Worm (Caenorhabditis elegans) whole organism, L4 larva: ENCODE measurements around the gene T15H9.5.

ENCODE experiments used
- R02D3.7 ChIP-seq: fragments of 150-350 bp; sonication (generic microtip); optimal IDR thresholded peaks from 3 replicates; lab custom pipeline; 2014; ENCODE audit warnings: missing biosample characterization, missing genetic modification characterization
- T20F7.1 ChIP-seq: fragments of 200-800 bp; sonication (Bioruptor generic); optimal IDR thresholded peaks from 2 replicates; lab custom pipeline; 2018; ENCODE audit warnings: mild to moderate bottlenecking, missing genetic modification characterization, missing compliant biosample characterization
- T26A8.4 ChIP-seq: fragments of 200-800 bp; sonication (Bioruptor generic); IDR thresholded peaks from 2 replicates; pipeline ENCODE4 v1.3.6; 2022; ENCODE audit warnings: missing genetic modification characterization, missing compliant biosample characterization
- ZK337.2 ChIP-seq: fragments of 200-800 bp; sonication (Bioruptor generic); IDR thresholded peaks from 2 replicates; pipeline ENCODE4 v1.3.6; 2022; ENCODE audit warnings: missing genetic modification reagents, missing genetic modification characterization, missing compliant biosample characterization
- aha-1 ChIP-seq: fragments of 150-350 bp; peaks from one replicate; lab custom pipeline; 2014; ENCODE audit warnings: missing biosample characterization, missing genetic modification characterization
- ama-1 ChIP-seq: fragments of 150-350 bp; optimal IDR thresholded peaks from 2 replicates; lab custom pipeline; 2014; ENCODE audit warnings: inconsistent platforms, mixed read lengths
- ceh-44 ChIP-seq: fragments of 200-800 bp; sonication (Bioruptor generic); IDR thresholded peaks from 2 replicates; pipeline ENCODE4 v1.3.6; 2022; ENCODE audit warnings: missing genetic modification reagents, missing genetic modification characterization, missing compliant biosample characterization
- ceh-62 ChIP-seq: sonication (generic microtip); optimal IDR thresholded peaks from 2 replicates; lab custom pipeline; 2017; ENCODE audit warnings: missing biosample characterization, missing genetic modification characterization
- ces-1 ChIP-seq: fragments of 150-350 bp; sonication (generic microtip); optimal IDR thresholded peaks from 4 replicates; lab custom pipeline; 2014; ENCODE audit warnings: missing biosample characterization, missing genetic modification reagents, missing genetic modification characterization
- cey-2 ChIP-seq: sonication (generic microtip); optimal IDR thresholded peaks from 3 replicates; lab custom pipeline; 2017; ENCODE audit warnings: missing genetic modification characterization, mild to moderate bottlenecking, missing compliant biosample characterization, antibody characterized with exemption, borderline replicate concordance; ENCODE audit not compliant: insufficient read depth
- ctbp-1 ChIP-seq: fragments of 200-800 bp; sonication (Bioruptor generic); IDR thresholded peaks from 2 replicates; pipeline ENCODE4 v1.3.6; 2022; ENCODE audit warnings: missing genetic modification reagents, missing genetic modification characterization, missing compliant biosample characterization
- daf-16 ChIP-seq, 3 experiments: sonication (generic microtip); optimal IDR thresholded peaks; 2 replicates each; lab custom pipeline; 2016 to 2017; ENCODE audit warnings: missing genetic modification characterization in 3 of 3, missing genetic modification reagents in 3 of 3, mild to moderate bottlenecking in 2 of 3, missing compliant biosample characterization in 2 of 3, missing biosample characterization in 1 of 3, moderate library complexity in 1 of 3
- daf-19 ChIP-seq: fragments of 200-800 bp; sonication (Bioruptor generic); conservative IDR thresholded peaks from 2 replicates; pipeline ENCODE4 v1.3.6; 2022; ENCODE audit warnings: missing genetic modification characterization, missing compliant biosample characterization
- dmd-6 ChIP-seq: fragments of 200-800 bp; sonication (Bioruptor generic); IDR thresholded peaks from 2 replicates; pipeline ENCODE4 v1.3.6; 2022; ENCODE audit warnings: missing genetic modification reagents, missing genetic modification characterization, missing compliant biosample characterization
- dve-1 ChIP-seq: sonication (generic microtip); optimal IDR thresholded peaks from 2 replicates; lab custom pipeline; 2017; ENCODE audit warnings: antibody characterized with exemption, mild to moderate bottlenecking, missing genetic modification characterization, missing compliant biosample characterization; ENCODE audit not compliant: insufficient read depth
- fkh-10 ChIP-seq: fragments of 150-350 bp; optimal IDR thresholded peaks from 2 replicates; lab custom pipeline; 2014; ENCODE audit warnings: missing biosample characterization, missing genetic modification reagents, missing genetic modification characterization
- fos-1 ChIP-seq: fragments of 150-350 bp; optimal IDR thresholded peaks from 2 replicates; lab custom pipeline; 2014; ENCODE audit warnings: missing biosample characterization, missing genetic modification characterization
- hif-1 ChIP-seq, 2 experiments: sonication (generic microtip); optimal IDR thresholded peaks; 2 replicates each; lab custom pipeline; 2016 to 2017; ENCODE audit warnings: missing compliant biosample characterization in 2 of 2, missing genetic modification characterization in 2 of 2, missing genetic modification reagents in 2 of 2, missing genotype in 2 of 2, mild to moderate bottlenecking in 1 of 2
- hlh-11 ChIP-seq: fragments of 200-800 bp; sonication (Bioruptor generic); optimal IDR thresholded peaks from 2 replicates; lab custom pipeline; 2018; ENCODE audit warnings: mild to moderate bottlenecking, missing genetic modification characterization, missing compliant biosample characterization
- hlh-30 ChIP-seq: sonication (generic microtip); optimal IDR thresholded peaks from 2 replicates; lab custom pipeline; 2017; ENCODE audit warnings: antibody characterized with exemption, mild to moderate bottlenecking, missing genetic modification characterization, missing compliant biosample characterization; ENCODE audit not compliant: insufficient read depth
- lin-29 ChIP-seq: fragments of 200-800 bp; sonication (Bioruptor generic); IDR thresholded peaks from 2 replicates; pipeline ENCODE4 v1.3.6; 2022; ENCODE audit warnings: missing genetic modification reagents, missing genetic modification characterization, missing compliant biosample characterization
- lsy-2 ChIP-seq, 2 experiments: fragments of 150-350 bp in 1 of 2; sonication (generic microtip) in 1 of 2; optimal IDR thresholded peaks; 2 replicates each; lab custom pipeline; 2014 to 2017; ENCODE audit warnings: missing biosample characterization in 2 of 2, missing genetic modification characterization in 2 of 2
- madf-9 ChIP-seq: fragments of 200-800 bp; sonication (Bioruptor generic); conservative IDR thresholded peaks from 2 replicates; pipeline ENCODE4 v1.3.6; 2022; ENCODE audit warnings: missing genetic modification reagents, missing genetic modification characterization, missing compliant biosample characterization
- mdl-1 ChIP-seq, 2 experiments: fragments of 150-350 bp in 1 of 2; sonication (generic microtip) in 1 of 2; optimal IDR thresholded peaks; 2 replicates each; lab custom pipeline; 2014 to 2017; ENCODE audit warnings: missing biosample characterization in 2 of 2, missing genetic modification characterization in 2 of 2
- mdt-29 ChIP-seq: fragments of 200-800 bp; sonication (Bioruptor generic); IDR thresholded peaks from 2 replicates; pipeline ENCODE4 v1.3.6; 2022; ENCODE audit warnings: missing genetic modification reagents, missing genetic modification characterization, missing compliant biosample characterization
- mep-1 ChIP-seq: fragments of 150-350 bp; sonication (generic microtip); optimal IDR thresholded peaks from 3 replicates; lab custom pipeline; 2014; ENCODE audit warnings: missing biosample characterization, missing genetic modification characterization
- mxl-2 ChIP-seq: fragments of 200-800 bp; sonication (Bioruptor generic); conservative IDR thresholded peaks from 2 replicates; pipeline ENCODE4 v1.3.6; 2022; ENCODE audit warnings: missing genetic modification reagents, missing genetic modification characterization, missing compliant biosample characterization
- mxl-3 ChIP-seq: fragments of 200-800 bp; sonication (Bioruptor generic); optimal IDR thresholded peaks from 2 replicates; lab custom pipeline; 2018; ENCODE audit warnings: mild to moderate bottlenecking, missing genetic modification characterization, missing compliant biosample characterization
- nhr-11 ChIP-seq: fragments of 150-350 bp; optimal IDR thresholded peaks from 2 replicates; lab custom pipeline; 2014; ENCODE audit warnings: missing biosample characterization, missing genetic modification characterization
- nhr-28 ChIP-seq: fragments of 150-350 bp; optimal IDR thresholded peaks from 2 replicates; lab custom pipeline; 2014; ENCODE audit warnings: missing biosample characterization, missing genetic modification characterization
- nhr-48 ChIP-seq: sonication (generic microtip); optimal IDR thresholded peaks from 2 replicates; lab custom pipeline; 2016; ENCODE audit warnings: mild to moderate bottlenecking, missing genetic modification characterization, missing compliant biosample characterization
- nhr-76 ChIP-seq: fragments of 150-350 bp; optimal IDR thresholded peaks from 2 replicates; lab custom pipeline; 2014; ENCODE audit warnings: missing biosample characterization, missing genetic modification characterization
- set-16 ChIP-seq: fragments of 200-800 bp; sonication (Bioruptor generic); IDR thresholded peaks from 2 replicates; pipeline ENCODE4 v1.3.6; 2022; ENCODE audit warnings: missing genetic modification reagents, missing genetic modification characterization, missing compliant biosample characterization
- snpc-1.2 ChIP-seq: fragments of 200-800 bp; sonication (Bioruptor generic); IDR thresholded peaks from 2 replicates; pipeline ENCODE4 v1.3.6; 2022; ENCODE audit warnings: missing genetic modification reagents, missing genetic modification characterization, missing compliant biosample characterization
- tag-97 ChIP-seq: fragments of 200-800 bp; sonication (Bioruptor generic); IDR thresholded peaks from 2 replicates; pipeline ENCODE4 v1.3.6; 2022; ENCODE audit warnings: missing genetic modification characterization, missing compliant biosample characterization
- unc-39 ChIP-seq: sonication (generic microtip); optimal IDR thresholded peaks from 2 replicates; lab custom pipeline; 2017; ENCODE audit warnings: missing biosample characterization, missing genetic modification characterization
- unc-62 ChIP-seq, 3 experiments: fragments of 150-350 bp in 1 of 3; sonication (generic microtip); optimal IDR thresholded peaks in 2 of 3; peaks in 1 of 3; 1 replicate in 1 of 3; 2 replicates in 2 of 3; lab custom pipeline; 2014 to 2017; ENCODE audit warnings: missing biosample characterization in 3 of 3, missing genetic modification characterization in 3 of 3, missing genetic modification reagents in 3 of 3, missing genotype in 1 of 3
- vab-7 ChIP-seq: fragments of 200-800 bp; sonication (Bioruptor generic); IDR thresholded peaks from 2 replicates; pipeline ENCODE4 v1.3.6; 2022; ENCODE audit warnings: missing genetic modification reagents, missing genetic modification characterization, missing compliant biosample characterization
- zag-1 ChIP-seq: fragments of 150-350 bp; optimal IDR thresholded peaks from 2 replicates; lab custom pipeline; 2014; ENCODE audit warnings: missing biosample characterization, missing genetic modification characterization
- zfp-3 ChIP-seq: fragments of 200-800 bp; sonication (Bioruptor generic); conservative IDR thresholded peaks from 2 replicates; pipeline ENCODE4 v1.3.6; 2022; ENCODE audit warnings: missing genetic modification reagents, missing genetic modification characterization, missing compliant biosample characterization

The T15H9.5 gene

DNA sequence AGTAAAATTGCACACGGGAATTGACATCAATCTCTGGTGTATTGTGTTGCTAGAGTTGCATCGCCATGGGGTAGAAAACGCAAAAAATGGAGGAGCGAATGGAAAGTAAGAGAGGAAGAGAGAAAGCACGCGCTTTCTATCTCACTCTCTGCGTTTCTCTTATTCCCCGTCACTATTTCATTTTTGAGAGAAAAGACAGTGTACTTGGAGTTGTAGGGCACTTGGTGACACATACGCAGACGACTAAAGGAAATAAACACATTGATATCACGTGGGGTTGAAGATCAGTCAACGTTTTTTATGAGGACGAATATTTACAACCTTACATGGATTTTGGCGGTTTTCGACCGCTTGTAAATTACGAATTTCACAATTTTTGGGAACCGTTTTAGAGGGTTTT lies 7.8 kb downstream of the T15H9.5 start (continued):
- TF ChIP-seq hlh-11 (tag; lab: Kevin White, UChicago) (peak; percentile 99), lsy-2 (tag; optimal IDR thresholded peaks at IDR 0.05; lab: Kevin White, UChicago) (peak; percentile 74 to 93), mxl-2 (peak; percentile 68), fkh-10 (peak; percentile 30), ceh-62 (tag; lab: Kevin White, UChicago) (no peak), T20F7.1 (GFP tag; lab: Kevin White, UChicago) (peak; percentile 85), R02D3.7 (tag; lab: Kevin White, UChicago) (no peak), nhr-28 (tag; lab: Kevin White, UChicago) (peak; percentile 99), ctbp-1 (GFP tag; lab: Robert Waterston, UW) (peak; percentile 61; the same call in 1 of the 2 replicates), ceh-44 (GFP tag; lab: Robert Waterston, UW) (no peak)

DNA sequence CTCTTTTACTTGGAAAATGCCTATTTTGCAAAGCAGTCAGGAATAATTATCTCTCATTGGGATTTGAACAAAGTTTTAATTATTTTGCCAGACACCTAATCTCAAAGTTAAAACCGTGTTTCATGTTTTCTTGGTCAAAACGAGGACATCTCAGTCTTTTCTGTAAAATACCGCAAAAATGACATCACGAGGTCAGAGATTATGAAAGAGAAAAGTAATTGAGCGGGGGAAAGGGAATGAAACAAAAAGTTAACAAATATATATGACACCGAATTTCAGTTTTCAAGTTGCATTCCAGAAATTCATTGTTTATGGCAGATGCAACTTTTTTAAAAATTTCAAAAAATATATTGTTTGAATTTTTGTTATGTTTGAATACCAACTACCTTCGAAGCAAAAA lies 8.7 kb downstream of the T15H9.5 start:
- TF ChIP-seq set-16: no peak
- TF ChIP-seq ZK337.2: no peak
- TF ChIP-seq ces-1 (GFP tag; lab: Kevin White, UChicago): no peak
- no peak for TF ChIP-seq R02D3.7 (tag; lab: Kevin White, UChicago)
- peak; percentile 89 for TF ChIP-seq aha-1 (tag; lab: Kevin White, UChicago)
- no peak for TF ChIP-seq unc-39 (tag; lab: Kevin White, UChicago)
- no peak for TF ChIP-seq daf-19 (GFP tag; lab: Robert Waterston, UW)
- TF ChIP-seq lin-29 (GFP tag; lab: Robert Waterston, UW): no peak
- no peak for TF ChIP-seq zfp-3 (GFP tag; lab: Robert Waterston, UW)
- TF ChIP-seq tag-97 (GFP tag; lab: Robert Waterston, UW): no peak
- no peak for TF ChIP-seq dmd-6 (GFP tag; lab: Robert Waterston, UW)
- TF ChIP-seq mep-1 (tag; lab: Kevin White, UChicago): peak; percentile 4
- TF ChIP-seq dve-1: peak; percentile 46
- TF ChIP-seq, all 104 proteins: peak for 3

DNA sequence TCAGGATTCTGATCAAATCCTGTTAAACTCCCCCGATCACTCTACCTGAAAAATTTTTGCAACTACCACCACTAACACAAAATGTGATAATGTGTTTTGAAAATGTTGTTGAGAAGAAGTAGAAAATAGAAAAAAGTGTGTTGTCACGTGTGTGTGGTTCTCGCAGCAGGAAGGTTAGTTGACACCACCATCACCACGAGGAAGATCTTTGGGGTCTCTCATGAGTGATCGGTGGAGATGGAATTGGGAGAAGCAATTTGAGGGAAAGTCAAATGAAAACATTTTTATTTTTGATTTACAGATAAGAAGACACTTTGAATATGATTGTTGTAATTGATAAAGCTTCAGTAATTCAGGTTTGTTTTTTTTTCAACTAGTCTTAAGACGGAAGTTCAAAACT lies 9.6 kb downstream of the T15H9.5 start:
- TF ChIP-seq mdl-1 (tag; optimal IDR thresholded peaks at IDR 0.05; lab: Kevin White, UChicago): peak; percentile 79 to 83
- no peak for TF ChIP-seq snpc-1.2 (GFP tag; lab: Robert Waterston, UW)
- TF ChIP-seq nhr-28 (tag; lab: Kevin White, UChicago): peak; percentile 66
- no peak for TF ChIP-seq T26A8.4 (GFP tag; lab: Robert Waterston, UW)
- TF ChIP-seq tag-97 (GFP tag; lab: Robert Waterston, UW): no peak
- peak; percentile 79 for TF ChIP-seq dve-1
- TF ChIP-seq mxl-3 (GFP tag; lab: Kevin White, UChicago): peak; percentile 32
- no peak for TF ChIP-seq fos-1
- TF ChIP-seq cey-2 (tag; lab: Kevin White, UChicago): peak; percentile 35
- peak; percentile 49 for TF ChIP-seq mep-1 (tag; lab: Kevin White, UChicago)
- peak; percentile 18 to 61 for TF ChIP-seq lsy-2 (tag; optimal IDR thresholded peaks at IDR 0.05; lab: Kevin White, UChicago)
- TF ChIP-seq nhr-11 (tag; lab: Kevin White, UChicago): peak; percentile 82
- no peak for TF ChIP-seq ZK337.2
- no peak for TF ChIP-seq ama-1 (lab: Kevin White, UChicago)
- TF ChIP-seq aha-1 (tag; lab: Kevin White, UChicago): peak; percentile 94
- peak; percentile 69 for TF ChIP-seq dmd-6 (GFP tag; lab: Robert Waterston, UW)
- peak in 1 of 2 experiments; percentile 42 for TF ChIP-seq hif-1 (tag; optimal IDR thresholded peaks at IDR 0.05; lab: Kevin White, UChicago)
- no peak for TF ChIP-seq mdt-29 (GFP tag; lab: Robert Waterston, UW)
- no peak for TF ChIP-seq nhr-76 (tag; lab: Kevin White, UChicago)
- TF ChIP-seq nhr-48 (tag; lab: Kevin White, UChicago): no peak
- no peak for TF ChIP-seq madf-9 (GFP tag; lab: Robert Waterston, UW)
- no peak for TF ChIP-seq zag-1 (tag; lab: Kevin White, UChicago)
- TF ChIP-seq daf-16 (GFP tag; optimal IDR thresholded peaks at IDR 0.05; lab: Kevin White, UChicago): peak in 1 of 2 experiments; percentile 83
- TF ChIP-seq daf-16 (tag; optimal IDR thresholded peaks at IDR 0.05; lab: Kevin White, UChicago): peak; percentile 62
- peak; percentile 77 for TF ChIP-seq hlh-11 (tag; lab: Kevin White, UChicago)
- no peak for TF ChIP-seq vab-7 (GFP tag; lab: Robert Waterston, UW)
- peak in 1 of 2 experiments; percentile 54 for TF ChIP-seq unc-62 (GFP tag; optimal IDR thresholded peaks at IDR 0.05 in 1 of 2; lab: Kevin White, UChicago)
- no peak for TF ChIP-seq unc-62 (tag; optimal IDR thresholded peaks at IDR 0.05; lab: Kevin White, UChicago)
- peak; percentile 96 for TF ChIP-seq hlh-30 (tag; lab: Kevin White, UChicago)
